Worm (Caenorhabditis elegans) whole organism, early embryonic: ENCODE results near the gene C01G10.17.
"Not testable (repeated sequence)": the region's sequence is repeated elsewhere in the genome, so short reads cannot be mapped to it uniquely, and the experiment has no call there.

Experiments
- B0310.2 ChIP-seq: sonication (generic microtip); optimal IDR thresholded peaks from 2 replicates; lab custom pipeline; 2016; ENCODE audit warnings: mild to moderate bottlenecking, missing genetic modification characterization, missing compliant biosample characterization
- F13C5.2 ChIP-seq: sonication (generic microtip); optimal IDR thresholded peaks from 2 replicates; lab custom pipeline; 2017; ENCODE audit warnings: mild to moderate bottlenecking, missing genetic modification characterization, inconsistent platforms, missing compliant biosample characterization
- aly-1 ChIP-seq: sonication (generic microtip); optimal IDR thresholded peaks from 2 replicates; lab custom pipeline; 2016; ENCODE audit warnings: missing genetic modification characterization, missing compliant biosample characterization
- ama-1 ChIP-seq: fragments of 150-350 bp; optimal IDR thresholded peaks from 2 replicates; lab custom pipeline; 2014
- ceh-13 ChIP-seq: fragments of 200-800 bp; sonication (Bioruptor generic); optimal IDR thresholded peaks from 2 replicates; lab custom pipeline; 2018; ENCODE audit warnings: mild to moderate bottlenecking, missing genetic modification characterization, missing compliant biosample characterization
- ceh-36 ChIP-seq: sonication (generic microtip); optimal IDR thresholded peaks from 2 replicates; lab custom pipeline; 2016; ENCODE audit warnings: missing genetic modification characterization, inconsistent platforms, missing compliant biosample characterization
- ets-7 ChIP-seq: sonication (generic microtip); optimal IDR thresholded peaks from 2 replicates; lab custom pipeline; 2016; ENCODE audit warnings: missing genotype, missing genetic modification characterization, missing compliant biosample characterization
- flt-1 ChIP-seq: fragments of 200-800 bp; sonication (Bioruptor generic); IDR thresholded peaks from 2 replicates; pipeline ENCODE4 v1.3.6; 2022; ENCODE audit warnings: missing genetic modification characterization, missing compliant biosample characterization
- hmbx-1 ChIP-seq: sonication (generic microtip); optimal IDR thresholded peaks from 2 replicates; lab custom pipeline; 2016; ENCODE audit warnings: mild to moderate bottlenecking, missing genetic modification characterization, missing compliant biosample characterization
- hmg-4 ChIP-seq: fragments of 200-800 bp; sonication (Bioruptor generic); optimal IDR thresholded peaks from 2 replicates; lab custom pipeline; 2018; ENCODE audit warnings: mild to moderate bottlenecking, missing genetic modification characterization, missing compliant biosample characterization
- hnd-1 ChIP-seq: sonication (generic microtip); optimal IDR thresholded peaks from 2 replicates; lab custom pipeline; 2016; ENCODE audit warnings: missing genetic modification characterization, missing compliant biosample characterization
- pes-1 ChIP-seq: fragments of 200-800 bp; sonication (Bioruptor generic); IDR thresholded peaks from 2 replicates; pipeline ENCODE4 v1.3.6; 2022; ENCODE audit warnings: missing genetic modification reagents, missing genetic modification characterization, missing compliant biosample characterization
- scrt-1 ChIP-seq: fragments of 200-800 bp; sonication (Bioruptor generic); IDR thresholded peaks from 2 replicates; pipeline ENCODE4 v1.3.6; 2022; ENCODE audit warnings: missing genetic modification characterization, missing compliant biosample characterization
- sea-1 ChIP-seq: fragments of 200-800 bp; sonication (Bioruptor generic); conservative IDR thresholded peaks from 2 replicates; pipeline ENCODE4 v1.3.6; 2022; ENCODE audit warnings: missing genetic modification characterization, missing compliant biosample characterization
- tbx-11 ChIP-seq: fragments of 200-800 bp; sonication (Bioruptor generic); IDR thresholded peaks from 2 replicates; pipeline ENCODE4 v1.3.6; 2022; ENCODE audit warnings: missing genetic modification characterization, missing compliant biosample characterization
- tbx-37 ChIP-seq: fragments of 200-800 bp; sonication (Bioruptor generic); conservative IDR thresholded peaks from 2 replicates; pipeline ENCODE4 v1.3.6; 2022; ENCODE audit warnings: missing genetic modification reagents, missing genetic modification characterization, missing compliant biosample characterization
- tra-4 ChIP-seq: sonication (generic microtip); optimal IDR thresholded peaks from 2 replicates; lab custom pipeline; 2017; ENCODE audit warnings: missing genetic modification characterization, missing compliant biosample characterization

The C01G10.17 gene

DNA sequence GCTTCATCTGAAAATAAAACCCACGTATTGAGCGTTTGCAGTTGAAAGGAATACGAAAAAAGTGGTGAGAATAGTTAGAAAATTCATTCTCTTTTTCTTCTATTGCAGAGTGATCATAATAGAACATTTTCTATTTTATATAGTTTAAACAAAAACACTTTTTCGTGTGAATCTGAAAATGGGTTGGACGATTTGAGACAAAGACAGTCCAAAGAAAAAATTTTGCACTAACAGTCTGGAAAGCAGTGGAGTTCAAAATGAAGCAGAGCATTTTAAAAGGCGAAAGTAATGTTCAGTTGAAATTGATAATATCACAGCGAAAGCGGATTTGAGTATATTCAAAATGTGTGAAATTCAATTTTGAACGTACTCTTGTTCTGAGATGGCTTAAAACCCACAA, 1.9 kb upstream of the C01G10.17 start, which contains the start of gene C01G10.18:
Gene C01G10.18, minus strand, starts transcription at position 101 of the 400 bp plus-strand sequence.
- no peak for TF ChIP-seq ceh-13 (GFP tag; lab: Kevin White, UChicago)
- no peak for TF ChIP-seq ceh-36
- no peak for TF ChIP-seq hnd-1 (tag; lab: Kevin White, UChicago)
- no peak for TF ChIP-seq tra-4 (tag; lab: Kevin White, UChicago)
- no peak for TF ChIP-seq F13C5.2 (tag; lab: Kevin White, UChicago)
- no peak for TF ChIP-seq pes-1 (GFP tag; lab: Robert Waterston, UW)
- TF ChIP-seq sea-1 (GFP tag; lab: Robert Waterston, UW): no peak
- TF ChIP-seq flt-1: no peak
- TF ChIP-seq aly-1 (tag; lab: Kevin White, UChicago): no peak
- no peak for TF ChIP-seq hmbx-1 (tag; lab: Kevin White, UChicago)
- TF ChIP-seq ama-1 (lab: Kevin White, UChicago): no peak

DNA sequence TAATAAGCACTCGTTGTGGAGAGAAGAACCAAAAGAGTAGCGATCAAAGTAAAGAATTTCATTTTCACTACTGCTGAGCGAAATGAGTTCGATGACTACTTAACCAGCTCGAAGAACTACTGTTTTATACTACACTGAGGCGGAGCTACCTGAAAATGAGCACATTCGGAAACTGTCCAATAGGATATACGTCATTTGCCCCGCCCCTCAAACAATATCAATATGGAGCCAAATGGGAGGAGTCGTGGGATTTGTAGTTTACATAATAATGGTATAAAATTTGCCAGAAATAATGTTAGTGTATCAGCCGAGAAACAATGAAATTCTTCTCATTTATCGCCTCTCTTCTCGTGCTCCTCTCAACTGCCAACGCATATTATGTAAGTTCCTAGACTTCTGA, 1.1 kb upstream of the C01G10.17 start, which contains the start of the genes C01G10.5 and C01G10.4:
Gene C01G10.5, minus strand, starts transcription at position 101 of the 400 bp plus-strand sequence.
Gene C01G10.4, plus strand, starts transcription at position 303 of the 400 bp plus-strand sequence.
- TF ChIP-seq flt-1 (no peak), hmg-4 (GFP tag; lab: Kevin White, UChicago) (no peak), sea-1 (GFP tag; lab: Robert Waterston, UW) (no peak), aly-1 (tag; lab: Kevin White, UChicago) (no peak), pes-1 (GFP tag; lab: Robert Waterston, UW) (no peak), ets-7 (tag; lab: Kevin White, UChicago) (no peak), ceh-13 (GFP tag; lab: Kevin White, UChicago) (no peak), scrt-1 (GFP tag; lab: Robert Waterston, UW) (no peak), ceh-36 (no peak), ama-1 (lab: Kevin White, UChicago) (no peak), B0310.2 (tag; lab: Kevin White, UChicago) (no peak), F13C5.2 (tag; lab: Kevin White, UChicago) (no peak), tbx-11 (no peak), tbx-37 (GFP tag; lab: Robert Waterston, UW) (no peak), hmbx-1 (tag; lab: Kevin White, UChicago) (no peak)

DNA sequence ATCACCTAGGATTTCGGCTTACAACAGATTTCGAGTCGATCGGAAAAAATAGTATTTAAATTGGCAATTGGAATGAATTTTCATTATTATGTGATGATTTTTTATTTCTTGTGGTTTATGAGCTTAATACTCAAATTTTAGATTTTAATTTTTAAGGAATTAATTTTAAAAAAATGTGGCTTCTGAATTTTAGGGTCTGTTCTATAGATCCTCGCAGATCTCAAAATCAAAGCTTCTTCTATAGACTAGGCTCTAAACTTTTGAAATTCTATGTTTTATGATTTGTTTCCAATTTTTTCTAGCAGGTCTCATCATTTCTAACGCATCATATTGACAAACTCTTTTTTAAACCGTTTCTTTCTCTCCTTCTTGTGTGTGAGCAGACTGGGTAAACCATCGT, 2.1 kb downstream of the C01G10.17 start, which contains the start of gene txt-12:
Gene txt-12, plus strand, starts transcription at position 301 of the 400 bp plus-strand sequence.
- no peak for TF ChIP-seq ets-7 (tag; lab: Kevin White, UChicago)
- no peak for TF ChIP-seq ceh-13 (GFP tag; lab: Kevin White, UChicago)
- TF ChIP-seq ama-1 (lab: Kevin White, UChicago): no peak
- no peak for TF ChIP-seq F13C5.2 (tag; lab: Kevin White, UChicago)
- TF ChIP-seq ceh-36: no peak
- no peak for TF ChIP-seq hmbx-1 (tag; lab: Kevin White, UChicago)
- TF ChIP-seq sea-1 (GFP tag; lab: Robert Waterston, UW): no peak
- TF ChIP-seq B0310.2 (tag; lab: Kevin White, UChicago): no peak
- TF ChIP-seq pes-1 (GFP tag; lab: Robert Waterston, UW): no peak
- TF ChIP-seq tbx-11: no peak
- no peak for TF ChIP-seq tbx-37 (GFP tag; lab: Robert Waterston, UW)
- no peak for TF ChIP-seq hnd-1 (tag; lab: Kevin White, UChicago)
- TF ChIP-seq scrt-1 (GFP tag; lab: Robert Waterston, UW): no peak

DNA sequence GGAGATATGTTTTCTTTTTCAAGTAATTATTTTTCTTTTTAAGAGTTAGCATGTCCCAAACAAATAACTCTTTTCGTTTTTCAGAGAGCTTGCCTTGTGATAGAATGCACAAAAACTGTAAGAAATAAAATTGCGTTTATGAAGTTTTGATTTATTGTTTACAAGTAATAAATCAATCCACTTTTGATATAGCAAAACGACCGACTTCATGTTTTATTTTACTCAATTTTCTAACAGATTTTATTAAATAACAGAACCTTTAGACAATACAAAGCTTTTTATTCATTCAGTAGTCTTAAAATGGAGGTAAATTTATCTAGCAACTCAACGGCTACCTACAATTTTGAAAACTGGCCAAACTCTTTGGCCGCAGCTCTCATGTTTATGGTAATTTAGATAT, 4.2 kb downstream of the C01G10.17 start, which contains the start of gene srx-78:
Gene srx-78, plus strand, starts transcription at position 301 of the 400 bp plus-strand sequence.
- TF ChIP-seq ama-1 (lab: Kevin White, UChicago): no peak
- TF ChIP-seq aly-1 (tag; lab: Kevin White, UChicago): no peak
- no peak for TF ChIP-seq tra-4 (tag; lab: Kevin White, UChicago)
- TF ChIP-seq hmg-4 (GFP tag; lab: Kevin White, UChicago): no peak
- no peak for TF ChIP-seq F13C5.2 (tag; lab: Kevin White, UChicago)
- TF ChIP-seq pes-1 (GFP tag; lab: Robert Waterston, UW): no peak
- no peak for TF ChIP-seq B0310.2 (tag; lab: Kevin White, UChicago)
- TF ChIP-seq ets-7 (tag; lab: Kevin White, UChicago): no peak
- TF ChIP-seq sea-1 (GFP tag; lab: Robert Waterston, UW): no peak
- no peak for TF ChIP-seq flt-1
- no peak for TF ChIP-seq hnd-1 (tag; lab: Kevin White, UChicago)
- no peak for TF ChIP-seq scrt-1 (GFP tag; lab: Robert Waterston, UW)
- no peak for TF ChIP-seq ceh-36
- no peak for TF ChIP-seq hmbx-1 (tag; lab: Kevin White, UChicago)
- no peak for TF ChIP-seq tbx-37 (GFP tag; lab: Robert Waterston, UW)

DNA sequence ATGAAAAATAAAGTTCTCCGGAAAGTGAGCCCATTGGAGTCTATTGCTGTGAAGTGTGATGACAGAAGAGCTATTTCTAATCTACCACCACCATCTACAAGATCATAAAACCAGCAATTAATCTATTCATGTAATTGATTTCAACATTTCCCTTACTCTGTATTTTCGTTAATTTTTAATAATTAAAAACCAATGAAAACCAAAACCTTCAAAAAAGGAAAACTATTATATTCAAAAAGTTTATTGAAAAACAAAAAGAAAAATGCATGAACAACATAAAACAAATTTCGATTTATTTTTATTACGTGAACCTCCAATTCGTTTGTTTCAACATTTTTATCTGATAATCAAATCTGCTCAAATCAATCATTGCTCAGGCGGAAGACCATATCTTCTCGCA, 8.9 kb downstream of the C01G10.17 start, which contains the start of gene C01G10.1:
Gene C01G10.1, plus strand, starts transcription at position 301 of the 400 bp plus-strand sequence.
- TF ChIP-seq scrt-1 (GFP tag; lab: Robert Waterston, UW) (no peak), sea-1 (GFP tag; lab: Robert Waterston, UW) (no peak), hnd-1 (tag; lab: Kevin White, UChicago) (no peak)

DNA sequence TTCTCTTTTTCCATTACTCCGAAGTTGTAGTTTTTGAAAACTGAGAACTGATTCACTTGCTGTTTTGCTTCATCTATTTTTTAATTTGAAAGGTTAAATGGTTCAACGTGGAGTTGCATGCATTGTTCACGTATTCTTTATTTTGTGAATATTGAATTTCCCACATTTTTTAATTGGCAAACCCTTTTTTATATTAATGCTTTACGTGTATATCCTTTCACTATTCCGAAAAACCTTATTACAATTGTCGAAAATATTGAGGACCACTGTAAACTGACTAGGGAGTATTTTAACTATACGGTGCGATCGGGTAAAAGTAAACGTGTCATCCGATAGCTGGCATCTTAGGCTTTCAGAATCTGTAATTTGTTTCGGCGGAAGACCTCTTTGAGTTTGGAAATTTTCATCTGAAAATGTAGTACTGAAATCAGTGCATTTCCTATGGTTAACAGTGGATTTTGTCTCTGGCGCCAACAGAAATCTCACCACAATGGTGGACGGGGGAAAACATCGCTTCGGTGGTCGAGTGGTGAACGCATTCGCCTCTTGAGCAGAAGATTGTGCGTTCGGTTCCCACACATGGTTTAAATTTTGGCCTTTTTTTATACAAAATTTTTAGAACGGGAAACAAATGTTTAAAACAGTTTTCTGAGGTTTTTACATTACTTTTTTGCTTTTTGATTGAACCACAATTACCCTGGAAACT, 15.5 kb downstream of the C01G10.17 start, which contains the start of gene C01G10.14:
Gene C01G10.14, minus strand, starts transcription at position 51 of the 706 bp plus-strand sequence.
- not testable (repeated sequence) for TF ChIP-seq aly-1 (tag; lab: Kevin White, UChicago); hnd-1 (tag; lab: Kevin White, UChicago); sea-1 (GFP tag; lab: Robert Waterston, UW)

DNA sequence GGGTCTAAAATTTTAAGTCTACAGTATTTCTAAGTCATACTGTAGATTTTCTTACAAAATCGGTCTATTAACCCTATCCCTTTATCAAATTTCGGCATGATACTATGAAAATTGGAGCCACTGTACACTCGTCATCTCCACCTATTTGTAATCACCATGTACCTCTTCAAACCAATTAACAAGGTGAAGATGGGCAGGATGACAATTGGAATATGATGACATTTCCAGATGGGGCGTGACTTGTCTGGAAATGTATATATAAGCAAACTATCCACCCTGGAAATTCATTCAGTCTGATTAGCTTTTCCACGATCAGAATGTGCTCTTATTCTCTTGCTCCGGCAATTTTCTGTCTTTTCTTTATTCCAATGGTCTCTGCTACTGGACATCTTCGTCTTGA, 18.7 kb downstream of the C01G10.17 start, which contains the start of gene Y75B12A.2:
Gene Y75B12A.2, plus strand, starts transcription at position 301 of the 400 bp plus-strand sequence.
- TF ChIP-seq ets-7 (tag; lab: Kevin White, UChicago): no peak
- no peak for TF ChIP-seq aly-1 (tag; lab: Kevin White, UChicago)
- no peak for TF ChIP-seq ama-1 (lab: Kevin White, UChicago)
- TF ChIP-seq pes-1 (GFP tag; lab: Robert Waterston, UW): no peak
- no peak for TF ChIP-seq tbx-11
- TF ChIP-seq hmg-4 (GFP tag; lab: Kevin White, UChicago): no peak
- no peak for TF ChIP-seq ceh-13 (GFP tag; lab: Kevin White, UChicago)
- no peak for TF ChIP-seq scrt-1 (GFP tag; lab: Robert Waterston, UW)
- TF ChIP-seq sea-1 (GFP tag; lab: Robert Waterston, UW): no peak
- TF ChIP-seq hmbx-1 (tag; lab: Kevin White, UChicago): no peak
- no peak for TF ChIP-seq ceh-36
- no peak for TF ChIP-seq tbx-37 (GFP tag; lab: Robert Waterston, UW)
- no peak for TF ChIP-seq F13C5.2 (tag; lab: Kevin White, UChicago)
- no peak for TF ChIP-seq B0310.2 (tag; lab: Kevin White, UChicago)
- TF ChIP-seq hnd-1 (tag; lab: Kevin White, UChicago): no peak
